Fruit fly (Drosophila melanogaster): ENCODE data around the gene CG45101.

Gene CG45101

dm6 chr3L:11083605-11084004, 18.8 kb downstream of the CG45101 start:
- TF ChIP-seq cg (GFP tag; optimal IDR thresholded peaks at IDR 0.05) (peak; percentile 25), Doc3 (GFP tag; IDR thresholded peaks at IDR 0.05; ENCODE audit: partially characterized antibody) (no peak), Xbp1 (GFP tag; optimal IDR thresholded peaks at IDR 0.05) (no peak), Hand (GFP tag; optimal IDR thresholded peaks at IDR 0.05) (no peak), nom (GFP tag; optimal IDR thresholded peaks at IDR 0.05) (peak; percentile 10), Blimp-1 (GFP tag; optimal IDR thresholded peaks at IDR 0.05) (peak; percentile 83), CG17186 (GFP tag; optimal IDR thresholded peaks at IDR 0.05) (no peak), emc (GFP tag; optimal IDR thresholded peaks at IDR 0.05) (no peak), slou (GFP tag; optimal IDR thresholded peaks at IDR 0.05) (no peak), CG18011 (GFP tag; optimal IDR thresholded peaks at IDR 0.05) (no peak), ap (GFP tag; IDR thresholded peaks at IDR 0.05) (no peak), CG3281 (GFP tag; optimal IDR thresholded peaks at IDR 0.05) (no peak), grn (GFP tag; optimal IDR thresholded peaks at IDR 0.05) (peak; percentile 73), CG9797 (GFP tag; optimal IDR thresholded peaks at IDR 0.05) (no peak), CG9817 (tag; optimal IDR thresholded peaks at IDR 0.05) (no peak), C15 (GFP tag; IDR thresholded peaks at IDR 0.05) (no peak)

DNA sequence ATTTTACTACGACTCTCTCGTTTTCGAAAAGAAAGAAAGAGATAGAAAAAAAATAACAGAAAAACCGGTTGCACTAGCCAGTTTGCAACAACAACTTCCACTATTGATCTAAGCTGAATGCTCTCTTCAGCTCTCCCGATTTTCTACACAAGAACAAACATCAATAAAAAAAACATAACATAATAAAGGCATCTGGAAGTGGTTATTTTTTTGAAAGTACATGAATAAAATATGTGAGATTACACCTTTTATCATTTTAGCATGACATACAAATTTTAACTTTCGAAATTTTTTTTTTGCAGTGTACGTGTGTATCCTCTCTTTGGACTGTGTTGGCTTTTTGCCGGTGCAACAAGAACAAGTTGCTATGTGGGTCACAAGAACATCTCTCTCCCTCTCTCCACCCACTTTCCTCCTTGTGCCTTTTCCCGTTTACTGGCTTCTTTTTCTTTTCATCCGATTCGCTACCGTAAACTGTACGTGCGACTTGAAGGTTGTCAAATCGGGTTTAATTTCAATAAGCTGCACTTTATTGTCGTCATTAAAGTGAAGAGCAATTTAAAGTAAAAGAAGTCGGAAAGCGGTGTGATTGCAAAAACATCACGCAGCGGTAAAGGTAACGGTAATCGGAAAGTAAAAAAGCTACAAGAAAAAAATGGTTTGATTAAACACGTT, 19.9 kb downstream of the CG45101 start:
- peak; percentile 95 for TF ChIP-seq CG1792 (GFP tag; optimal IDR thresholded peaks at IDR 0.05)
- TF ChIP-seq CG6683 (GFP tag; optimal IDR thresholded peaks at IDR 0.05), result peak; percentile 89
- TF ChIP-seq CG12659 (GFP tag; optimal IDR thresholded peaks at IDR 0.05), result peak; percentile 96
- TF ChIP-seq pho (GFP tag; optimal IDR thresholded peaks at IDR 0.05), result peak; percentile 90
- TF ChIP-seq CTCF (GFP tag; optimal IDR thresholded peaks at IDR 0.05), result peak; percentile 69
- peak; percentile 24 for TF ChIP-seq pfk (GFP tag; optimal IDR thresholded peaks at IDR 0.05)
- TF ChIP-seq CG11085 (GFP tag; IDR thresholded peaks at IDR 0.05), result peak; percentile 82
- peak; percentile 75 for TF ChIP-seq sug (tag; optimal IDR thresholded peaks at IDR 0.05)
- peak; percentile 95 for TF ChIP-seq ken (GFP tag; IDR thresholded peaks at IDR 0.05)
- TF ChIP-seq CG6765 (GFP tag; optimal IDR thresholded peaks at IDR 0.05), result peak; percentile 62
- peak; percentile 99 for TF ChIP-seq chm (GFP tag; IDR thresholded peaks at IDR 0.05)
- peak; percentile 94 for TF ChIP-seq CG11723 (GFP tag; optimal IDR thresholded peaks at IDR 0.05)
- TF ChIP-seq unc-4 (GFP tag; IDR thresholded peaks at IDR 0.05; ENCODE audit: partially characterized antibody), result no peak
- TF ChIP-seq CG14710 (tag; optimal IDR thresholded peaks at IDR 0.05), result peak; percentile 97
- TF ChIP-seq cg (GFP tag; optimal IDR thresholded peaks at IDR 0.05), result peak; percentile 23
- peak; percentile 86 for TF ChIP-seq CG7987 (GFP tag; optimal IDR thresholded peaks at IDR 0.05)
- TF ChIP-seq ato (GFP tag; IDR thresholded peaks at IDR 0.05; ENCODE audit: partially characterized antibody), result no peak
- peak; percentile 37 for TF ChIP-seq luna (GFP tag; optimal IDR thresholded peaks at IDR 0.05)
- TF ChIP-seq Hr78 (GFP tag; optimal IDR thresholded peaks at IDR 0.05), result peak in 1 of 2 experiments; percentile 91
- peak; percentile 86 for TF ChIP-seq MTF-1 (GFP tag; optimal IDR thresholded peaks at IDR 0.05; ENCODE audit: borderline replicate concordance)
- peak; percentile 95 for TF ChIP-seq tio (GFP tag; optimal IDR thresholded peaks at IDR 0.05)
- peak; percentile 94 for TF ChIP-seq CG13296 (GFP tag; optimal IDR thresholded peaks at IDR 0.05)
- TF ChIP-seq Ravus (GFP tag; IDR thresholded peaks at IDR 0.05), result peak; percentile 80
- peak; percentile 92 for TF ChIP-seq Antp (GFP tag; optimal IDR thresholded peaks at IDR 0.05)
- TF ChIP-seq CG2116 (GFP tag; optimal IDR thresholded peaks at IDR 0.05), result peak; percentile 84
- peak; percentile 82 for TF ChIP-seq gsb (GFP tag; IDR thresholded peaks at IDR 0.05)
- TF ChIP-seq pum (GFP tag; optimal IDR thresholded peaks at IDR 0.05), result peak; percentile 96
- TF ChIP-seq knrl (GFP tag; IDR thresholded peaks at IDR 0.05; ENCODE audit: partially characterized antibody), result no peak
- TF ChIP-seq Dad (GFP tag; optimal IDR thresholded peaks at IDR 0.05), result peak; percentile 96
- peak; percentile 97 for TF ChIP-seq CG2199 (GFP tag; IDR thresholded peaks at IDR 0.05)
- peak; percentile 91 for TF ChIP-seq cwo (GFP tag; optimal IDR thresholded peaks at IDR 0.05)
- TF ChIP-seq C15 (GFP tag; IDR thresholded peaks at IDR 0.05), result peak; percentile 81
- peak; percentile 88 for TF ChIP-seq CG5180 (GFP tag; optimal IDR thresholded peaks at IDR 0.05)
- peak; percentile 97 for TF ChIP-seq CG8388 (GFP tag; optimal IDR thresholded peaks at IDR 0.05)

Data from whole organism, embryonic.